Worm (Caenorhabditis elegans): ENCODE data around the gene K02C4.2.
A peak's percentile ranks its signal among the peaks of the same experiment; 100 is the strongest.

K02C4.2 gene

DNA sequence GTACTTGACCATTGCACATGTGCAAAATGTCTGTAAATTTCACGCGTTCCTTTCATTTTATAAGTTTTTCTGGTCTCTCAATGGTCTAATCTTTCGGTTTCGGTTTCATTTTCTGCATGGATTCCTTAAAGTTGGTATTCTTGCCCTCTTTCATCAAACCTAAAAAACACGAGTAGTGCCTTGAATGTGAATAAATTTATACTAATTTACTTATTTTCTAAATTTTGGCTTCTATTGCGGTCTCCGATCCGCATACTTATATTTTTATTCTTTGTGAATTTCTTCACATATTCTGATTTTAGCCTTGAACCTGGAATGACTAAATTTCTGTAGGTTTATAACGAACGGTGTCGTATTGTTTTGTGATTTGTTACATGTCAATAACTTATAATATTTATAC is 9.6 kb upstream of the K02C4.2 start, which contains the start of gene pdha-1 (continued):
- TF ChIP-seq lsl-1 (GFP tag; optimal IDR thresholded peaks at IDR 0.05) (peak; percentile 10), attf-3 (GFP tag; conservative IDR thresholded peaks at IDR 0.05) (no peak), madf-8 (GFP tag; conservative IDR thresholded peaks at IDR 0.05) (no peak), let-607 (tag; optimal IDR thresholded peaks at IDR 0.05) (peak in 1 of 2 experiments; percentile 12), nfyb-1 (GFP tag; IDR thresholded peaks at IDR 0.05) (no peak), Y53F4B.3 (GFP tag; IDR thresholded peaks at IDR 0.05) (no peak), D2030.7 (GFP tag; IDR thresholded peaks at IDR 0.05) (no peak), hsf-1 (GFP tag; IDR thresholded peaks at IDR 0.05) (peak; percentile 62), ztf-3 (GFP tag; optimal IDR thresholded peaks at IDR 0.05) (no peak), rpc-1 (optimal IDR thresholded peaks at IDR 0.05) (no peak), rpc-1 (tag; optimal IDR thresholded peaks at IDR 0.05) (no peak), aptf-3 (GFP tag; IDR thresholded peaks at IDR 0.05) (no peak), dpff-1 (tag; optimal IDR thresholded peaks at IDR 0.05) (no peak), athp-1 (tag; optimal IDR thresholded peaks at IDR 0.05) (no peak), ztf-6 (GFP tag; IDR thresholded peaks at IDR 0.05) (no peak), egrh-3 (GFP tag; IDR thresholded peaks at IDR 0.05) (no peak), dox-1 (GFP tag; IDR thresholded peaks at IDR 0.05) (no peak), akir-1 (GFP tag; optimal IDR thresholded peaks at IDR 0.05) (no peak)

DNA sequence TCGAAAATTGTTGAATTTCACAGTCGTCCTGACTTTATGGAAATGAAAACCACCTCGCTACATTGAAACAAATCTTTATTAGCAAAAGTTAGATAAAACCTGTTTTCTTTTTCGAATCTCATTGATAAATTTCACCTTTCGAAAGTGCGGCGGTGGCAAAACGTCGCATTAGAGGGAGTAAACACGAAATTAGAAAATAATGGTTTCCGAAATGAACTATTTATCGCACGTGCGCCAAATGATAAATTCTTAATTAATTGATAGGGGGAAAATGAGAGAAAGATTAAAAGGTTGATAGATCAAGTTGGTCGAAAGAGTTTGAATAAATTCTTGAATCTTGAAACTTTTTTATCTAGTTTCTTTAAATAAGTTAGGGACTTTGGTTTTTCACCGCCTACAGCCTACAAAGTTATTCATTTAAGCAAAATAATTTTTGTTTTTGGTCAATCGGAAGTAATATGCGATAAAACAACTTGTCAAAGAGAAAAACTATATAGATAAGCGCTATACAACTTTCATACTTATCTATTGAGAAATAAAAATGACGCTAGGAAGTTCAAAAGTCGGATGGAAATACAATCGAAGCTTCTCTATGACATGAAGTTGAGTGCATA is 4.4 kb upstream of the K02C4.2 start:
- no peak for TF ChIP-seq snpc-3.4 (tag; optimal IDR thresholded peaks at IDR 0.05)
- TF ChIP-seq athp-1 (tag; optimal IDR thresholded peaks at IDR 0.05) = no peak
- no peak for TF ChIP-seq F23B12.7 (tag; optimal IDR thresholded peaks at IDR 0.05; ENCODE audit: insufficient read depth)

DNA sequence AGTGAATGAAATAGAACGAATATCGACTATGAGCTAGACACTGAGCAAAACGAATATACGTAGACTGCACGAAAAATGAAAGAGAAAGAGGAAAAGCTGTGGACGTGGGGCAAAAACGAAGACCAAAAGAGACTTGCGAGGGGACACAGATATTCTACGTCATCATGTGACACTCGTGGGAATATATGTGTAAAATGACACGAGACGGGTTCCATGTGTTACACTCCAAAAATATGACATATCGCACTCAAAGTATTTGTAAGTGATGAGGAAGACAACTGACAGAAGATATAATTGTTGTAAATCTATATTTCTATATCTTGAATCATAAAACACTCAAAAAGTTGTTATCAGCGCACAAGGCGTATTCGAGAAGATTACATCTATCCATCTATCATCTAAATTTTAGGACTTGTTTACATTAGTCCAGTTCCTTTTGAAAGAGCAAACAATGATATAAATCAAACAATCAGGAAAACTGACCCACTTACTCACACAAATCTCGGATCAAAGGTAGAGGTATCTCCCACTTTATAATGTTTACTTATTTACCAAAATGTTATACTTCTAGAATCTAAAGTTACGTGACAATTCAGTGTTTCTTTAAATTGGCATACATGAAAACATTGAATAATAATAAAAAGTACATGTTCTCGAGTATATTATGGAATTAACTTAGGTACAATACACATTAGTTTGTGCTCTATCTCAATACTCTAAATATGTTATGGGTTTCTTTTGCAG is 3.6 kb upstream of the K02C4.2 start:
- peak; percentile 15 for TF ChIP-seq K12H6.12 (tag; optimal IDR thresholded peaks at IDR 0.05)
- TF ChIP-seq B0035.1 (tag; optimal IDR thresholded peaks at IDR 0.05) = no peak
- TF ChIP-seq somi-1 (GFP tag; optimal IDR thresholded peaks at IDR 0.05) = peak; percentile 50
- TF ChIP-seq Y79H2A.3 (GFP tag; conservative IDR thresholded peaks at IDR 0.05) = no peak
- TF ChIP-seq lin-35 (GFP tag; optimal IDR thresholded peaks at IDR 0.05) = peak in 1 of 3 experiments; percentile 13
- peak; percentile 37 for TF ChIP-seq attf-5 (GFP tag; optimal IDR thresholded peaks at IDR 0.05)
- TF ChIP-seq cebp-1 (GFP tag; IDR thresholded peaks at IDR 0.05) = no peak
- peak; percentile 34 for TF ChIP-seq cebp-1 (tag; optimal IDR thresholded peaks at IDR 0.05)

ce11 chrII:8073222-8073621 is 2.3 kb upstream of the K02C4.2 start, which contains the start of gene gpcp-2:
Gene gpcp-2, minus strand, starts transcription at chrII:8073374.
- peak; percentile 48 for TF ChIP-seq nhr-80 (tag; optimal IDR thresholded peaks at IDR 0.05)
- TF ChIP-seq tbp1 (GFP tag; optimal IDR thresholded peaks at IDR 0.05) = no peak

DNA sequence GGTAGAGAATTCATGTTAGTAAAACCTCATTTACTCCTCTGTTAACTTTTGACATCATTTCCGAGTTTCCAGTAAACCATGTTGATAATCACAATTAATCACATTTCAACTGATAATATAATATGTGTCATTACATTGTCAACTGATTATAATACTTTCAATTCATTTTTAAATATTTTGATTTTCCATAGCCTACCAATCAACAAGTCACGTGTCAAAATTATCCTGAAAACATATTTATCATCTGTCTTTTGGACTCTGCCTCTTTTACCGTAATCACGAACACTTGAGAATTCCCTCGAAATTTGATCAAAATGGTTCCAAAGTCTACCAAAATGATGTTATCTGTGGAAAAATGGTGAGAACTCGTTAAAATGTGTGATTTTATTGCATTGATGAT is 1.5 kb upstream of the K02C4.2 start:
- TF ChIP-seq nhr-80 (tag; optimal IDR thresholded peaks at IDR 0.05) = peak; percentile 17
- peak; percentile 27 for TF ChIP-seq unc-62 (GFP tag; optimal IDR thresholded peaks at IDR 0.05)
- TF ChIP-seq nhr-120 (GFP tag; IDR thresholded peaks at IDR 0.05) = no peak

All from whole organism, young adult.